Fruit fly (Drosophila melanogaster) whole organism, embryonic: ENCODE results near the gene Chrac-14.

ENCODE experiments used
- CG10462 ChIP-seq: fragments of 200-800 bp; sonication (Bioruptor generic); optimal IDR thresholded peaks from 2 replicates; lab custom pipeline; 2016; ENCODE audit warnings: missing biosample characterization, missing genetic modification characterization
- CG12769 ChIP-seq: fragments of 200-800 bp; sonication (Bioruptor generic); optimal IDR thresholded peaks from 2 replicates; lab custom pipeline; 2019; ENCODE audit warnings: missing biosample characterization, mild to moderate bottlenecking, missing genetic modification characterization, moderate library complexity
- CG15479 ChIP-seq: fragments of 200-800 bp; sonication (Bioruptor generic); optimal IDR thresholded peaks from 3 replicates; lab custom pipeline; 2019; ENCODE audit warnings: missing biosample characterization, mild to moderate bottlenecking, missing genetic modification characterization, moderate library complexity
- CG17359 ChIP-seq: fragments of 200-800 bp; sonication (Bioruptor generic); optimal IDR thresholded peaks from 3 replicates; lab custom pipeline; 2018; ENCODE audit warnings: missing biosample characterization, mild to moderate bottlenecking, missing genetic modification characterization, moderate library complexity
- CG2116 ChIP-seq: fragments of 200-800 bp; sonication (Bioruptor generic); optimal IDR thresholded peaks from 3 replicates; lab custom pipeline; 2018; ENCODE audit warnings: missing biosample characterization, mild to moderate bottlenecking, missing genetic modification characterization
- CG2199 ChIP-seq: fragments of 200-800 bp; sonication (Bioruptor generic); IDR thresholded peaks from 3 replicates; pipeline ENCODE4 v1.3.6; 2022; ENCODE audit warnings: missing biosample characterization, missing genetic modification characterization
- CG30020 ChIP-seq: fragments of 200-800 bp; optimal IDR thresholded peaks from 2 replicates; lab custom pipeline; 2019; ENCODE audit warnings: missing biosample characterization, mild to moderate bottlenecking, missing genetic modification characterization, moderate library complexity
- CG3726 ChIP-seq: fragments of 200-800 bp; sonication (Bioruptor generic); IDR thresholded peaks from 3 replicates; pipeline ENCODE4, ENCODE4 v1.3.6; 2022; ENCODE audit warnings: missing biosample characterization, missing genetic modification characterization
- CG4328 ChIP-seq: fragments of 200-800 bp; sonication (Bioruptor generic); optimal IDR thresholded peaks from 3 replicates; lab custom pipeline; 2017; ENCODE audit warnings: missing biosample characterization, missing genetic modification reagents, missing genetic modification characterization
- CG7357 ChIP-seq: fragments of 200-800 bp; sonication (Bioruptor generic); IDR thresholded peaks from 3 replicates; pipeline ENCODE4 v1.3.6; 2022; ENCODE audit warnings: missing biosample characterization, missing genetic modification characterization
- CG8089 ChIP-seq: fragments of 200-800 bp; sonication (Bioruptor generic); optimal IDR thresholded peaks from 3 replicates; lab custom pipeline; 2016; ENCODE audit warnings: missing biosample characterization, missing genetic modification characterization
- CG8478 ChIP-seq: fragments of >200 bp; optimal IDR thresholded peaks from 2 replicates; lab custom pipeline; 2018
- CG9817 ChIP-seq: fragments of 200-800 bp; sonication (Bioruptor generic); optimal IDR thresholded peaks from 2 replicates; lab custom pipeline; 2018; ENCODE audit warnings: missing biosample characterization, mild to moderate bottlenecking, missing genetic modification characterization, moderate library complexity
- CrebB ChIP-seq: fragments of 200-800 bp; sonication (Bioruptor generic); optimal IDR thresholded peaks from 3 replicates; lab custom pipeline; 2018; ENCODE audit warnings: missing biosample characterization, mild to moderate bottlenecking, missing genetic modification characterization
- Eip74EF ChIP-seq, 2 experiments: fragments of 200-800 bp in 1 of 2; fragments of >200 bp in 1 of 2; sonication (Bioruptor generic) in 1 of 2; optimal IDR thresholded peaks; 2 replicates each; lab custom pipeline; 2017 to 2019; ENCODE audit warnings: missing biosample characterization in 2 of 2, missing genetic modification characterization in 2 of 2, mild to moderate bottlenecking in 1 of 2, moderate library complexity in 1 of 2
- Elba2 ChIP-seq: fragments of 200-800 bp; sonication (Bioruptor generic); optimal IDR thresholded peaks from 3 replicates; lab custom pipeline; 2016; ENCODE audit warnings: missing biosample characterization, missing genetic modification characterization
- GATAe ChIP-seq: fragments of 200-800 bp; sonication (Bioruptor generic); conservative IDR thresholded peaks from 2 replicates; pipeline ENCODE4 v1.3.6; 2022; ENCODE audit warnings: missing biosample characterization, missing genetic modification characterization
- Hr78 ChIP-seq, 2 experiments: fragments of 200-800 bp in 1 of 2; fragments of >200 bp in 1 of 2; sonication (Bioruptor generic) in 1 of 2; optimal IDR thresholded peaks; 2 replicates each; lab custom pipeline; 2017 to 2019; ENCODE audit warnings: missing biosample characterization in 2 of 2, missing genetic modification characterization in 2 of 2, mild to moderate bottlenecking in 1 of 2, moderate library complexity in 1 of 2
- Lim3 ChIP-seq: fragments of 200-800 bp; sonication (Bioruptor generic); IDR thresholded peaks from 2 replicates; pipeline ENCODE4 v1.3.6; 2022; ENCODE audit warnings: missing biosample characterization, missing genetic modification characterization
- Mrtf ChIP-seq: fragments of 200-800 bp; sonication (Bioruptor generic); IDR thresholded peaks from 3 replicates; pipeline ENCODE4 v1.3.6; 2022; ENCODE audit warnings: missing biosample characterization, missing genetic modification characterization
- NC2α ChIP-seq: fragments of 200-800 bp; sonication (Bioruptor generic); optimal IDR thresholded peaks from 2 replicates; lab custom pipeline; 2016; ENCODE audit warnings: missing biosample characterization, missing genetic modification characterization
- Optix ChIP-seq: fragments of 200-800 bp; sonication (Bioruptor generic); IDR thresholded peaks from 3 replicates; pipeline ENCODE4 v1.3.6; 2022; ENCODE audit warnings: missing biosample characterization, missing genetic modification characterization
- Scr ChIP-seq: fragments of 200-800 bp; sonication (Bioruptor generic); IDR thresholded peaks from 2 replicates; pipeline ENCODE4 v1.3.6; 2022; ENCODE audit warnings: missing biosample characterization, missing genetic modification characterization; ENCODE audit not compliant: partially characterized antibody
- Side ChIP-seq: fragments of 200-800 bp; sonication (Bioruptor generic); optimal IDR thresholded peaks from 2 replicates; lab custom pipeline; 2016; ENCODE audit warnings: missing biosample characterization, missing genetic modification characterization
- abd-A ChIP-seq: fragments of 200-800 bp; sonication (Bioruptor generic); optimal IDR thresholded peaks from 3 replicates; lab custom pipeline; 2019; ENCODE audit warnings: missing biosample characterization, mild to moderate bottlenecking, missing genetic modification characterization, moderate library complexity
- aop ChIP-seq: fragments of 200-800 bp; sonication (Bioruptor generic); IDR thresholded peaks from 2 replicates; pipeline ENCODE4 v1.3.6; 2022; ENCODE audit warnings: missing biosample characterization, missing genetic modification characterization
- ato ChIP-seq: fragments of 200-800 bp; sonication (Bioruptor generic); IDR thresholded peaks from 2 replicates; pipeline ENCODE4 v1.3.6; 2022; ENCODE audit warnings: missing biosample characterization, missing genetic modification characterization; ENCODE audit not compliant: partially characterized antibody
- bigmax ChIP-seq: fragments of 200-800 bp; sonication (Bioruptor generic); optimal IDR thresholded peaks from 2 replicates; lab custom pipeline; 2018; ENCODE audit warnings: missing biosample characterization, mild to moderate bottlenecking, missing genetic modification characterization
- cato ChIP-seq: fragments of 200-800 bp; sonication (Bioruptor generic); optimal IDR thresholded peaks from 2 replicates; lab custom pipeline; 2016; ENCODE audit warnings: missing biosample characterization, missing genetic modification characterization, borderline replicate concordance
- crc ChIP-seq: fragments of 200-800 bp; sonication (Bioruptor generic); optimal IDR thresholded peaks from 2 replicates; lab custom pipeline; 2016; ENCODE audit warnings: missing biosample characterization, missing genetic modification characterization
- crp ChIP-seq, 2 experiments: fragments of 200-800 bp; sonication (Bioruptor generic); optimal IDR thresholded peaks; 2 replicates in 1 of 2; 3 replicates in 1 of 2; lab custom pipeline; 2017; ENCODE audit warnings: missing biosample characterization in 2 of 2, missing genetic modification characterization in 2 of 2, mild to moderate bottlenecking in 1 of 2, moderate library complexity in 1 of 2
- dati ChIP-seq: fragments of 200-800 bp; sonication (Bioruptor generic); IDR thresholded peaks from 2 replicates; pipeline ENCODE4 v1.3.6; 2022; ENCODE audit warnings: missing biosample characterization, missing genetic modification characterization
- fd102C ChIP-seq: fragments of 200-800 bp; sonication (Bioruptor generic); optimal IDR thresholded peaks from 2 replicates; lab custom pipeline; 2018; ENCODE audit warnings: missing biosample characterization, mild to moderate bottlenecking, missing genetic modification characterization, moderate library complexity
- ind ChIP-seq: fragments of 200-800 bp; sonication (Bioruptor generic); optimal IDR thresholded peaks from 3 replicates; lab custom pipeline; 2016; ENCODE audit warnings: missing biosample characterization, missing genetic modification characterization
- klu ChIP-seq: fragments of 200-800 bp; sonication (Bioruptor generic); IDR thresholded peaks from 2 replicates; pipeline ENCODE4 v1.3.6; 2022; ENCODE audit warnings: missing biosample characterization, missing genetic modification characterization
- knrl ChIP-seq: fragments of 200-800 bp; sonication (Bioruptor generic); IDR thresholded peaks from 3 replicates; pipeline ENCODE4 v1.3.6; 2022; ENCODE audit warnings: missing biosample characterization, missing genetic modification characterization; ENCODE audit not compliant: partially characterized antibody
- lmd ChIP-seq: fragments of 200-800 bp; sonication (Bioruptor generic); IDR thresholded peaks from 2 replicates; pipeline ENCODE4 v1.3.6; 2022; ENCODE audit warnings: missing biosample characterization, missing genetic modification characterization
- mam ChIP-seq: fragments of 200-800 bp; sonication (Bioruptor generic); optimal IDR thresholded peaks from 3 replicates; lab custom pipeline; 2016; ENCODE audit warnings: missing biosample characterization, missing genetic modification characterization
- nom ChIP-seq: fragments of 200-800 bp; sonication (Bioruptor generic); optimal IDR thresholded peaks from 2 replicates; lab custom pipeline; 2017; ENCODE audit warnings: missing biosample characterization, missing genetic modification characterization, mild to moderate bottlenecking, moderate library complexity, missing genetic modification reagents
- pan ChIP-seq, 4 experiments: fragments of >200 bp in 3 of 4; fragments of 200-800 bp in 1 of 4; sonication (Bioruptor generic) in 1 of 4; optimal IDR thresholded peaks in 3 of 4; IDR thresholded peaks in 1 of 4; 2 replicates each; pipeline versions ENCODE4 v1.3.6 to Lab custom; 2017 to 2022; ENCODE audit warnings: missing biosample characterization in 2 of 4, missing genetic modification characterization in 2 of 4, mixed read lengths in 1 of 4
- pnt ChIP-seq: fragments of 200-800 bp; sonication (Bioruptor generic); optimal IDR thresholded peaks from 3 replicates; lab custom pipeline; 2016; ENCODE audit warnings: missing biosample characterization, missing genetic modification characterization
- sqz ChIP-seq: fragments of 200-800 bp; sonication (Bioruptor generic); optimal IDR thresholded peaks from 3 replicates; lab custom pipeline; 2018; ENCODE audit warnings: missing biosample characterization, mild to moderate bottlenecking, missing genetic modification characterization
- stc ChIP-seq: fragments of 200-800 bp; sonication (Bioruptor generic); IDR thresholded peaks from 2 replicates; pipeline ENCODE4 v1.3.6; 2022; ENCODE audit warnings: missing biosample characterization, missing genetic modification characterization
- tna ChIP-seq: fragments of 200-800 bp; sonication (Bioruptor generic); IDR thresholded peaks from 2 replicates; pipeline ENCODE4 v1.3.6; 2022; ENCODE audit warnings: missing biosample characterization, missing genetic modification characterization; ENCODE audit not compliant: partially characterized antibody
- twi ChIP-seq: fragments of 200-800 bp; optimal IDR thresholded peaks from 2 replicates; lab custom pipeline; 2019; ENCODE audit warnings: missing biosample characterization, mild to moderate bottlenecking, missing genetic modification characterization, moderate library complexity
- unpg ChIP-seq: fragments of 200-800 bp; sonication (Bioruptor generic); optimal IDR thresholded peaks from 3 replicates; lab custom pipeline; 2018; ENCODE audit warnings: missing biosample characterization, mild to moderate bottlenecking, missing genetic modification characterization, moderate library complexity

The Chrac-14 gene

dm6 chr2L:8463144-8464106, 26.2 kb downstream of the Chrac-14 start, which contains the start of gene Agpat2 (continued):
- TF ChIP-seq CG9817 (tag; lab: Kevin White, UChicago), result peak; percentile 59
- TF ChIP-seq nom (GFP tag; lab: Kevin White, UChicago), result peak; percentile 8
- peak; percentile 86 for TF ChIP-seq unpg (GFP tag; lab: Kevin White, UChicago)
- TF ChIP-seq ato (GFP tag; lab: Robert Waterston, UW), result no peak
- TF ChIP-seq tna, result no peak
- TF ChIP-seq pan (optimal IDR thresholded peaks at IDR 0.05; lab: Kevin White, UChicago), result no peak
- TF ChIP-seq pan (GFP tag; optimal IDR thresholded peaks at IDR 0.05 in 1 of 2, IDR thresholded peaks at IDR 0.05 in 1 of 2), result peak in 1 of 2 experiments; percentile 86
- TF ChIP-seq Hr78 (GFP tag; optimal IDR thresholded peaks at IDR 0.05; lab: Kevin White, UChicago), result no peak
- TF ChIP-seq CG8478, result no peak
- TF ChIP-seq CG7357 (GFP tag; lab: Robert Waterston, UW), result peak; percentile 58; the same call in 2 of the 3 replicates
- peak; percentile 58; the same call in 1 of the 2 replicates for TF ChIP-seq aop (GFP tag; lab: Robert Waterston, UW)
- TF ChIP-seq Optix (GFP tag; lab: Robert Waterston, UW), result peak; percentile 76
- TF ChIP-seq Lim3, result no peak
- TF ChIP-seq ind (GFP tag; lab: Kevin White, UChicago), result peak; percentile 86
- TF ChIP-seq NC2α (GFP tag; lab: Kevin White, UChicago), result peak; percentile 56
- TF ChIP-seq CG2199 (GFP tag; lab: Robert Waterston, UW), result no peak
- TF ChIP-seq CrebB, result peak; percentile 68
- TF ChIP-seq cato (GFP tag; lab: Kevin White, UChicago), result peak; percentile 67
- TF ChIP-seq CG30020 (tag; lab: Kevin White, UChicago), result peak; percentile 27
- peak; percentile 80 for TF ChIP-seq mam
- peak; percentile 29 for TF ChIP-seq CG2116 (GFP tag; lab: Kevin White, UChicago)
- TF ChIP-seq CG4328 (GFP tag; lab: Kevin White, UChicago), result peak; percentile 63
- no peak for TF ChIP-seq Scr
- no peak for TF ChIP-seq fd102C (GFP tag; lab: Kevin White, UChicago)
- peak; percentile 83 for TF ChIP-seq lmd (GFP tag; lab: Robert Waterston, UW)
- TF ChIP-seq CG12769, result peak; percentile 72
- peak; percentile 81 for TF ChIP-seq Side (GFP tag; lab: Kevin White, UChicago)
- TF ChIP-seq Elba2 (GFP tag; lab: Kevin White, UChicago), result no peak
- TF ChIP-seq CG15479 (GFP tag; lab: Kevin White, UChicago), result no peak
- peak; percentile 78; the same call in 2 of the 3 replicates for TF ChIP-seq Mrtf (GFP tag; lab: Robert Waterston, UW)
- peak; percentile 83 for TF ChIP-seq pnt (GFP tag; lab: Kevin White, UChicago)
- no peak for TF ChIP-seq bigmax (GFP tag; lab: Kevin White, UChicago)
- peak in 1 of 2 experiments; percentile 38 for TF ChIP-seq crp (GFP tag; optimal IDR thresholded peaks at IDR 0.05; lab: Kevin White, UChicago)
- peak; percentile 90 for TF ChIP-seq CG17359 (tag; lab: Kevin White, UChicago)
- TF ChIP-seq stc (GFP tag; lab: Robert Waterston, UW), result peak; percentile 81
- no peak for TF ChIP-seq dati (GFP tag; lab: Robert Waterston, UW)
- TF ChIP-seq knrl (GFP tag; lab: Robert Waterston, UW), result no peak
- TF ChIP-seq CG8089 (GFP tag; lab: Kevin White, UChicago), result peak; percentile 77
- TF ChIP-seq sqz (GFP tag; lab: Kevin White, UChicago), result peak; percentile 64
- TF ChIP-seq abd-A (tag; lab: Kevin White, UChicago), result peak; percentile 83
- TF ChIP-seq CG10462, result peak; percentile 59
- peak in 1 of 2 experiments; percentile 65 for TF ChIP-seq Eip74EF (GFP tag; optimal IDR thresholded peaks at IDR 0.05; lab: Kevin White, UChicago)
- TF ChIP-seq GATAe (GFP tag; lab: Robert Waterston, UW), result 0 out of 2 replicates have a peak, but pooled peaks have one; percentile 11
- TF ChIP-seq CG3726 (GFP tag; lab: Robert Waterston, UW), result peak; percentile 78; the same call in 2 of the 3 replicates
- TF ChIP-seq twi (tag; lab: Kevin White, UChicago), result peak; percentile 51
- TF ChIP-seq crc (GFP tag; lab: Kevin White, UChicago), result peak; percentile 70
- TF ChIP-seq klu (GFP tag; lab: Robert Waterston, UW), result no peak; the same call in 1 of the 2 replicates
